Fruit fly (Drosophila melanogaster) whole organism, embryonic: Measurements from ENCODE around the gene Prx2.

ENCODE experiments used
- CG13894 ChIP-seq: fragments of 200-800 bp; sonication (Bioruptor generic); optimal IDR thresholded peaks from 3 replicates; lab custom pipeline; 2018; ENCODE audit warnings: missing biosample characterization, mild to moderate bottlenecking, missing genetic modification characterization, moderate library complexity
- CG4707 ChIP-seq: fragments of 200-800 bp; sonication (Bioruptor generic); optimal IDR thresholded peaks from 2 replicates; lab custom pipeline; 2018; ENCODE audit warnings: missing biosample characterization, mild to moderate bottlenecking, missing genetic modification characterization, moderate library complexity
- E2f1 ChIP-seq: fragments of 200-800 bp; sonication (Bioruptor generic); IDR thresholded peaks from 2 replicates; pipeline ENCODE4 v1.3.6; 2022; ENCODE audit warnings: missing biosample characterization, missing genetic modification characterization
- Scr ChIP-seq: fragments of 200-800 bp; sonication (Bioruptor generic); IDR thresholded peaks from 2 replicates; pipeline ENCODE4 v1.3.6; 2022; ENCODE audit warnings: missing biosample characterization, missing genetic modification characterization; ENCODE audit not compliant: partially characterized antibody
- Tbp ChIP-seq: fragments of >200 bp; optimal IDR thresholded peaks from 2 replicates; lab custom pipeline; 2018; ENCODE audit warnings: missing biosample characterization, missing genetic modification characterization
- aop ChIP-seq: fragments of 200-800 bp; sonication (Bioruptor generic); IDR thresholded peaks from 2 replicates; pipeline ENCODE4 v1.3.6; 2022; ENCODE audit warnings: missing biosample characterization, missing genetic modification characterization
- ap ChIP-seq: fragments of 200-800 bp; sonication (Bioruptor generic); IDR thresholded peaks from 2 replicates; pipeline ENCODE4 v1.3.6; 2022; ENCODE audit warnings: missing biosample characterization, missing genetic modification characterization
- en ChIP-seq: fragments of 200-800 bp; sonication (Bioruptor generic); optimal IDR thresholded peaks from 2 replicates; lab custom pipeline; 2016; ENCODE audit warnings: missing biosample characterization, missing genetic modification characterization
- ftz-f1 ChIP-seq: fragments of 200-800 bp; sonication (Bioruptor generic); optimal IDR thresholded peaks from 2 replicates; lab custom pipeline; 2016; ENCODE audit warnings: missing biosample characterization, missing genetic modification characterization
- hbn ChIP-seq: fragments of 200-800 bp; sonication (Bioruptor generic); IDR thresholded peaks from 2 replicates; pipeline ENCODE4 v1.3.6; 2022; ENCODE audit warnings: missing biosample characterization, missing genetic modification characterization; ENCODE audit not compliant: partially characterized antibody
- pzg ChIP-seq: fragments of 200-800 bp; sonication (Bioruptor generic); optimal IDR thresholded peaks from 3 replicates; lab custom pipeline; 2018; ENCODE audit warnings: missing biosample characterization, mild to moderate bottlenecking, missing genetic modification characterization, moderate library complexity
- ssp ChIP-seq: fragments of 200-800 bp; sonication (Bioruptor generic); IDR thresholded peaks from 2 replicates; pipeline ENCODE4 v1.3.6; 2022; ENCODE audit warnings: missing biosample characterization, missing genetic modification characterization
- twi ChIP-seq: fragments of 200-800 bp; optimal IDR thresholded peaks from 2 replicates; lab custom pipeline; 2019; ENCODE audit warnings: missing biosample characterization, mild to moderate bottlenecking, missing genetic modification characterization, moderate library complexity
- usp ChIP-seq: fragments of >200 bp; optimal IDR thresholded peaks from 2 replicates; lab custom pipeline; 2017; ENCODE audit warnings: missing biosample characterization, missing genetic modification characterization

- no peak for TF ChIP-seq CG4707 (GFP tag; lab: Kevin White, UChicago)
- no peak for TF ChIP-seq usp (GFP tag; lab: Kevin White, UChicago)
- TF ChIP-seq ap: no peak
- TF ChIP-seq CG13894 (tag; lab: Kevin White, UChicago): no peak
- TF ChIP-seq Scr (GFP tag; lab: Robert Waterston, UW): peak; percentile 71
- TF ChIP-seq ssp (GFP tag; lab: Robert Waterston, UW): no peak
- no peak for TF ChIP-seq pzg (GFP tag; lab: Kevin White, UChicago)
- no peak for TF ChIP-seq aop (GFP tag; lab: Robert Waterston, UW)
- no peak for TF ChIP-seq E2f1 (GFP tag; lab: Robert Waterston, UW)
- peak; percentile 45; the same call in 1 of the 2 replicates for TF ChIP-seq hbn (GFP tag; lab: Robert Waterston, UW)
- TF ChIP-seq twi: no peak
- TF ChIP-seq Tbp: no peak
- no peak for TF ChIP-seq ftz-f1 (GFP tag; lab: Kevin White, UChicago)
- no peak for TF ChIP-seq en (GFP tag; lab: Kevin White, UChicago)
Observed at dm6 chrX:13358240-13358799, 28.7 kb downstream of the Prx2 start.
